Fruit fly (Drosophila melanogaster): ENCODE results near the gene CG42266.
A peak's percentile ranks its signal among the peaks of the same experiment; 100 is the strongest.

Gene CG42266

dm6 chr2L:16315027-16315426 lies 25.1 kb downstream of the CG42266 start (continued):
- TF ChIP-seq CG31224 (GFP tag; IDR thresholded peaks at IDR 0.05) = no peak
- no peak for TF ChIP-seq CG9817 (tag; optimal IDR thresholded peaks at IDR 0.05)
- TF ChIP-seq MESR4 (GFP tag; optimal IDR thresholded peaks at IDR 0.05) = no peak
- TF ChIP-seq dysf (GFP tag; IDR thresholded peaks at IDR 0.05) = no peak
- no peak for TF ChIP-seq dati (GFP tag; IDR thresholded peaks at IDR 0.05)
- no peak for TF ChIP-seq CG12744 (GFP tag; optimal IDR thresholded peaks at IDR 0.05)
- no peak for TF ChIP-seq emc (GFP tag; optimal IDR thresholded peaks at IDR 0.05)
- no peak for TF ChIP-seq Dip2 (GFP tag; IDR thresholded peaks at IDR 0.05)
- TF ChIP-seq zf30C (GFP tag; optimal IDR thresholded peaks at IDR 0.05) = no peak
- no peak for TF ChIP-seq Fer2 (tag; optimal IDR thresholded peaks at IDR 0.05)
- no peak for TF ChIP-seq jumu (GFP tag; optimal IDR thresholded peaks at IDR 0.05)
- TF ChIP-seq oc (tag; optimal IDR thresholded peaks at IDR 0.05) = peak; percentile 16
- no peak for TF ChIP-seq p53 (GFP tag; optimal IDR thresholded peaks at IDR 0.05)
- TF ChIP-seq Rfx (GFP tag; IDR thresholded peaks at IDR 0.05) = peak; percentile 36; the same call in 1 of the 2 replicates
- TF ChIP-seq crol (GFP tag; IDR thresholded peaks at IDR 0.05) = peak; percentile 92
- TF ChIP-seq vfl (GFP tag; optimal IDR thresholded peaks at IDR 0.05) = no peak
- no peak for TF ChIP-seq B-H1 (GFP tag; IDR thresholded peaks at IDR 0.05)
- TF ChIP-seq sqz (GFP tag; optimal IDR thresholded peaks at IDR 0.05) = peak; percentile 65
- peak; percentile 51; the same call in 1 of the 2 replicates for TF ChIP-seq Bgb (GFP tag; IDR thresholded peaks at IDR 0.05; ENCODE audit: partially characterized antibody)
- peak; percentile 61 for TF ChIP-seq lab (GFP tag; optimal IDR thresholded peaks at IDR 0.05)
- TF ChIP-seq br (optimal IDR thresholded peaks at IDR 0.05) = no peak
- no peak for TF ChIP-seq CG3847 (GFP tag; IDR thresholded peaks at IDR 0.05)
- peak; percentile 0 for TF ChIP-seq CG12299 (tag; optimal IDR thresholded peaks at IDR 0.05)
- TF ChIP-seq fd64A (GFP tag; optimal IDR thresholded peaks at IDR 0.05) = no peak
- no peak for TF ChIP-seq Asciz (GFP tag; optimal IDR thresholded peaks at IDR 0.05)
- TF ChIP-seq salm (tag; optimal IDR thresholded peaks at IDR 0.05) = no peak
- no peak for TF ChIP-seq pum (GFP tag; optimal IDR thresholded peaks at IDR 0.05)
- TF ChIP-seq CG7786 (GFP tag; optimal IDR thresholded peaks at IDR 0.05) = no peak
- no peak for TF ChIP-seq CG11695 (GFP tag; IDR thresholded peaks at IDR 0.05)
- peak; percentile 67; the same call in 1 of the 3 replicates for TF ChIP-seq CG2199 (GFP tag; IDR thresholded peaks at IDR 0.05)
- no peak for TF ChIP-seq esg (GFP tag; conservative IDR thresholded peaks at IDR 0.05)
- TF ChIP-seq sug (tag; optimal IDR thresholded peaks at IDR 0.05) = peak; percentile 81
- no peak for TF ChIP-seq CG32772 (GFP tag; IDR thresholded peaks at IDR 0.05)
- TF ChIP-seq CG13894 (tag; optimal IDR thresholded peaks at IDR 0.05) = peak; percentile 92
- peak; percentile 66; the same call in 1 of the 2 replicates for TF ChIP-seq rib (GFP tag; IDR thresholded peaks at IDR 0.05)
- TF ChIP-seq CG7963 (GFP tag; IDR thresholded peaks at IDR 0.05; ENCODE audit: partially characterized antibody) = no peak
- TF ChIP-seq az2 (GFP tag; optimal IDR thresholded peaks at IDR 0.05) = no peak
- TF ChIP-seq tin (GFP tag; optimal IDR thresholded peaks at IDR 0.05) = no peak

- TF ChIP-seq CG8290 (GFP tag; optimal IDR thresholded peaks at IDR 0.05) (no peak), CG8290 (tag; optimal IDR thresholded peaks at IDR 0.05) (no peak), maf-S (GFP tag; optimal IDR thresholded peaks at IDR 0.05) (no peak), emc (GFP tag; optimal IDR thresholded peaks at IDR 0.05) (no peak), Dll (GFP tag; IDR thresholded peaks at IDR 0.05; ENCODE audit: partially characterized antibody) (no peak), CG30431 (GFP tag; optimal IDR thresholded peaks at IDR 0.05) (no peak), CG9609 (GFP tag; optimal IDR thresholded peaks at IDR 0.05) (no peak), CG12236 (GFP tag; optimal IDR thresholded peaks at IDR 0.05) (no peak), Antp (GFP tag; optimal IDR thresholded peaks at IDR 0.05) (no peak), CG7271 (tag; optimal IDR thresholded peaks at IDR 0.05) (no peak), tin (GFP tag; optimal IDR thresholded peaks at IDR 0.05) (peak; percentile 31), Nf-YB (GFP tag; optimal IDR thresholded peaks at IDR 0.05) (peak; percentile 7), Elba2 (GFP tag; optimal IDR thresholded peaks at IDR 0.05) (peak; percentile 18), Deaf1 (tag; optimal IDR thresholded peaks at IDR 0.05) (no peak), CG9215 (GFP tag; IDR thresholded peaks at IDR 0.05) (no peak), CG7839 (tag; optimal IDR thresholded peaks at IDR 0.05) (no peak), CG13624 (GFP tag; optimal IDR thresholded peaks at IDR 0.05) (peak; percentile 11), Pdp1 (GFP tag; optimal IDR thresholded peaks at IDR 0.05) (peak; percentile 1 to 29), da (GFP tag; optimal IDR thresholded peaks at IDR 0.05) (no peak)
Observed at dm6 chr2L:16310648-16311047, 29.5 kb downstream of the CG42266 start, which contains the start of the genes cni and fzy. Gene cni (minus strand): TSS chr2L:16310726. Gene fzy (plus strand): TSS chr2L:16310956.

Data from whole organism, embryonic.